Fruit fly (Drosophila melanogaster) whole organism, adult: ENCODE results near the gene Grx1.
A peak's percentile ranks its signal among the peaks of the same experiment; 100 is the strongest.

ENCODE experiments used
- CG11617 ChIP-seq: fragments of 200-800 bp; sonication (Bioruptor generic); optimal IDR thresholded peaks from 2 replicates; lab custom pipeline; 2017; ENCODE audit warnings: mild to moderate bottlenecking, missing biosample characterization, missing genetic modification reagents, missing genetic modification characterization
- CG12768 ChIP-seq: fragments of 200-800 bp; sonication (Bioruptor generic); optimal IDR thresholded peaks from 2 replicates; lab custom pipeline; 2017; ENCODE audit warnings: missing biosample characterization, missing genetic modification characterization, mild to moderate bottlenecking, moderate library complexity, missing genetic modification reagents
- CG14711 ChIP-seq: fragments of 200-800 bp; sonication (Bioruptor generic); optimal IDR thresholded peaks from 2 replicates; lab custom pipeline; 2018; ENCODE audit warnings: missing biosample characterization, mild to moderate bottlenecking, missing genetic modification characterization, moderate library complexity
- CG1620 ChIP-seq: fragments of 200-800 bp; sonication (Bioruptor generic); optimal IDR thresholded peaks from 2 replicates; lab custom pipeline; 2016; ENCODE audit warnings: missing biosample characterization, missing genetic modification characterization
- CG33017 ChIP-seq: fragments of 200-800 bp; sonication (Bioruptor generic); optimal IDR thresholded peaks from 2 replicates; lab custom pipeline; 2018; ENCODE audit warnings: missing biosample characterization, mild to moderate bottlenecking, missing genetic modification characterization, moderate library complexity
- CG5204 ChIP-seq: fragments of 200-800 bp; sonication (Bioruptor generic); optimal IDR thresholded peaks from 2 replicates; lab custom pipeline; 2016; ENCODE audit warnings: missing biosample characterization, missing genetic modification characterization
- CG7045 ChIP-seq: fragments of 200-800 bp; sonication (Bioruptor generic); optimal IDR thresholded peaks from 2 replicates; lab custom pipeline; 2017; ENCODE audit warnings: missing biosample characterization, mild to moderate bottlenecking, missing genetic modification characterization
- CG7101 ChIP-seq: fragments of 200-800 bp; sonication (Bioruptor generic); optimal IDR thresholded peaks from 2 replicates; lab custom pipeline; 2018; ENCODE audit warnings: missing biosample characterization, mild to moderate bottlenecking, missing genetic modification characterization, moderate library complexity
- Clk ChIP-seq: fragments of 200-800 bp; sonication (Bioruptor generic); optimal IDR thresholded peaks from 2 replicates; lab custom pipeline; 2017; ENCODE audit warnings: missing biosample characterization, missing genetic modification characterization
- Crg-1 ChIP-seq: fragments of 200-800 bp; sonication (Bioruptor generic); optimal IDR thresholded peaks from 2 replicates; lab custom pipeline; 2016; ENCODE audit warnings: missing biosample characterization, missing genetic modification characterization
- Hr96 ChIP-seq: fragments of 200-800 bp; sonication (Bioruptor generic); optimal IDR thresholded peaks from 2 replicates; lab custom pipeline; 2016; ENCODE audit warnings: missing biosample characterization, missing genetic modification characterization
- Mnt ChIP-seq: fragments of 200-800 bp; sonication (Bioruptor generic); optimal IDR thresholded peaks from 2 replicates; lab custom pipeline; 2016; ENCODE audit warnings: missing biosample characterization, mild to moderate bottlenecking, missing genetic modification characterization
- bab1 ChIP-seq: fragments of 200-800 bp; sonication (Bioruptor generic); optimal IDR thresholded peaks from 3 replicates; lab custom pipeline; 2019; ENCODE audit warnings: missing biosample characterization, mild to moderate bottlenecking, missing genetic modification characterization, moderate library complexity
- cic ChIP-seq: fragments of 200-800 bp; sonication (Bioruptor generic); optimal IDR thresholded peaks from 2 replicates; lab custom pipeline; 2017; ENCODE audit warnings: missing biosample characterization, mild to moderate bottlenecking, missing genetic modification characterization, moderate library complexity
- cnc ChIP-seq, 2 experiments: fragments of >200 bp; optimal IDR thresholded peaks; 2 replicates each; lab custom pipeline; 2017
- kay ChIP-seq: fragments of 200-800 bp; sonication (Bioruptor generic); peaks from one replicate; lab custom pipeline; 2016; ENCODE audit warnings: missing biosample characterization, missing genetic modification characterization, borderline replicate concordance
- ovo ChIP-seq: fragments of 200-800 bp; sonication (Bioruptor generic); optimal IDR thresholded peaks from 2 replicates; lab custom pipeline; 2016; ENCODE audit warnings: missing biosample characterization, missing genetic modification characterization
- pad ChIP-seq: fragments of 200-800 bp; sonication (Bioruptor generic); optimal IDR thresholded peaks from 3 replicates; lab custom pipeline; 2017; ENCODE audit warnings: missing biosample characterization, missing genetic modification characterization, mild to moderate bottlenecking, moderate library complexity, missing genetic modification reagents
- tj ChIP-seq: fragments of 200-800 bp; sonication (Bioruptor generic); optimal IDR thresholded peaks from 3 replicates; lab custom pipeline; 2017; ENCODE audit warnings: missing biosample characterization, mild to moderate bottlenecking, missing genetic modification characterization, moderate library complexity
- toe ChIP-seq: fragments of 200-800 bp; sonication (Bioruptor generic); optimal IDR thresholded peaks from 2 replicates; lab custom pipeline; 2016; ENCODE audit warnings: missing biosample characterization, missing genetic modification characterization

Grx1 gene

dm6 chr3L:18869035-18869826 lies at the start of gene Grx1:
Grx1 (plus strand) TSS chr3L:18869230.
- TF ChIP-seq pad (GFP tag; lab: Kevin White, UChicago) (peak; percentile 19), CG7101 (tag; lab: Kevin White, UChicago) (peak; percentile 77), CG5204 (GFP tag; lab: Kevin White, UChicago) (peak; percentile 80), CG1620 (GFP tag; lab: Kevin White, UChicago) (peak; percentile 46), CG14711 (peak; percentile 84), tj (GFP tag; lab: Kevin White, UChicago) (peak; percentile 56), CG12768 (GFP tag; lab: Kevin White, UChicago) (peak; percentile 31), Mnt (GFP tag; lab: Kevin White, UChicago) (peak; percentile 63), CG33017 (peak; percentile 37), cnc (optimal IDR thresholded peaks at IDR 0.05; lab: Kevin White, UChicago) (no peak), CG11617 (GFP tag; lab: Kevin White, UChicago) (peak; percentile 83), Crg-1 (GFP tag; lab: Kevin White, UChicago) (peak; percentile 53), Hr96 (GFP tag; lab: Kevin White, UChicago) (peak; percentile 60), bab1 (GFP tag; lab: Kevin White, UChicago) (peak; percentile 67), toe (GFP tag; lab: Kevin White, UChicago) (peak; percentile 75), Clk (peak; percentile 30), ovo (GFP tag; lab: Kevin White, UChicago) (no peak), cic (GFP tag; lab: Kevin White, UChicago) (peak; percentile 63), kay (GFP tag; lab: Kevin White, UChicago) (no peak), CG7045 (peak; percentile 72)

- TF ChIP-seq CG5204 (GFP tag; lab: Kevin White, UChicago) (no peak), CG12768 (GFP tag; lab: Kevin White, UChicago) (no peak), CG14711 (no peak), CG1620 (GFP tag; lab: Kevin White, UChicago) (no peak), CG11617 (GFP tag; lab: Kevin White, UChicago) (no peak), tj (GFP tag; lab: Kevin White, UChicago) (no peak), ovo (GFP tag; lab: Kevin White, UChicago) (no peak)
These were observed 49.7 kb upstream of the Grx1 start for dm6 chr3L:18819262-18819886.

dm6 chr3L:18819887-18820637 lies 49.0 kb upstream of the Grx1 start:
- TF ChIP-seq CG5204 (GFP tag; lab: Kevin White, UChicago) (no peak), ovo (GFP tag; lab: Kevin White, UChicago) (peak; percentile 49), tj (GFP tag; lab: Kevin White, UChicago) (no peak), CG14711 (peak; percentile 8), CG1620 (GFP tag; lab: Kevin White, UChicago) (no peak), Clk (no peak), CG12768 (GFP tag; lab: Kevin White, UChicago) (peak; percentile 21), cic (GFP tag; lab: Kevin White, UChicago) (no peak), CG11617 (GFP tag; lab: Kevin White, UChicago) (peak; percentile 51), pad (GFP tag; lab: Kevin White, UChicago) (no peak), toe (GFP tag; lab: Kevin White, UChicago) (no peak), CG7101 (tag; lab: Kevin White, UChicago) (peak; percentile 35), kay (GFP tag; lab: Kevin White, UChicago) (peak; percentile 96), Mnt (GFP tag; lab: Kevin White, UChicago) (peak; percentile 58), cnc (optimal IDR thresholded peaks at IDR 0.05; lab: Kevin White, UChicago) (no peak), bab1 (GFP tag; lab: Kevin White, UChicago) (peak; percentile 30), CG7045 (no peak), Hr96 (GFP tag; lab: Kevin White, UChicago) (no peak), CG33017 (no peak), Crg-1 (GFP tag; lab: Kevin White, UChicago) (no peak)

dm6 chr3L:18820638-18821382 lies 48.2 kb upstream of the Grx1 start, which contains the start of the genes CG14073 and HipHop:
CG14073 (minus strand) TSS chr3L:18820675.
HipHop (plus strand) TSS chr3L:18821171.
- TF ChIP-seq toe (GFP tag; lab: Kevin White, UChicago) (no peak), tj (GFP tag; lab: Kevin White, UChicago) (peak; percentile 28)

- TF ChIP-seq pad (GFP tag; lab: Kevin White, UChicago) (no peak), bab1 (GFP tag; lab: Kevin White, UChicago) (no peak), kay (GFP tag; lab: Kevin White, UChicago) (peak; percentile 91)
These were observed 47.0 kb upstream of the Grx1 start for dm6 chr3L:18822049-18822448.
